Worm (Caenorhabditis elegans): ENCODE results near the gene flwr-1.

flwr-1 gene

DNA sequence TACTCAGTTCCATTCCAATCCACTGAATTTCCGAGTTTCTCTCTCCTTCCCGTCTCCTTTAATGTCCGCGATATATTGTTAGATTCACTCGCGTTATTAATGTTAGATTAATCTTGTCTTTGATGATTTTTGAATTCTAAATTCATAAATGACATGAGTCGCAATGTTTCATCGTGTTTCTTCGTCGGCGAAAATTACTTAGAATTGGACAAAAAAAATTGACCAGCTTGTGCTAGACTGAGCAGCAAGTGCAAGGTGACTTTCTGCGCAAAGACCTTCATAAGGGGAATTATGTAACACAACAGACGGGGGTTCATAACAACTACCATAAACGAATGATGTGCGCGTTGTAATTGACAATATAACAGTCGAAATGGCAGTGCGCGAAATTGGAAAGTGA is 11.7 kb downstream of the flwr-1 start:
- TF ChIP-seq rbr-2 (tag; optimal IDR thresholded peaks at IDR 0.05) (no peak), ZK546.5 (tag; optimal IDR thresholded peaks at IDR 0.05) (no peak), ceh-20 (GFP tag; IDR thresholded peaks at IDR 0.05) (no peak), spr-3 (GFP tag; optimal IDR thresholded peaks at IDR 0.05) (no peak), unc-62 (GFP tag; optimal IDR thresholded peaks at IDR 0.05 in 1 of 2) (peak in 1 of 2 experiments; percentile 97), unc-62 (tag; optimal IDR thresholded peaks at IDR 0.05) (no peak), nhr-10 (tag; optimal IDR thresholded peaks at IDR 0.05) (no peak), spr-1 (tag; optimal IDR thresholded peaks at IDR 0.05) (no peak), mxl-3 (GFP tag; optimal IDR thresholded peaks at IDR 0.05) (no peak)

DNA sequence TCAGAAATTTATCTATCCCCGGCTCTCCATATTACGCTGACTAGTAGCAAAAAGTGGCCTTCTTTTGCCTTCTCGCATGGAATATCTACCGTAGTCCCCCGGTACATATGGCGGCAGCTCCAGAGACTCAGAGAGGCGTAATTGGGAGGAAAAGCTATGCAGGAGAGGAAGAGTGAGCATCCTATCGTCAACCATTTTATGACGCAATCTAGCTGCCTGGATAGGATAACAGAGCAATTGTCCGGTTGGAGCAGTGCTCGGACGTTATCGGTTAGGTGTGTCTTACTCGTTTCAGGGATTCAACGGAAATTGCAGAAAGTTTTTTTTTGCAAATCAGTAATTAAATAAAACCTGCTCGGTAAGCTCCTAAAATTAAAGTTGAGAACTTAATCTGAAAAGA is 12.9 kb downstream of the flwr-1 start:
- TF ChIP-seq unc-62 (GFP tag; optimal IDR thresholded peaks at IDR 0.05 in 1 of 2) (peak in 1 of 2 experiments; percentile 84), unc-62 (tag; optimal IDR thresholded peaks at IDR 0.05) (no peak), hmg-1.1 (GFP tag; IDR thresholded peaks at IDR 0.05) (no peak), ceh-32 (tag; optimal IDR thresholded peaks at IDR 0.05; ENCODE audit: poor library complexity) (no peak), lin-39 (tag; optimal IDR thresholded peaks at IDR 0.05) (no peak), egl-43 (GFP tag; IDR thresholded peaks at IDR 0.05) (no peak), tra-1 (GFP tag; IDR thresholded peaks at IDR 0.05) (no peak), snpc-1.2 (GFP tag; IDR thresholded peaks at IDR 0.05) (no peak)

- TF ChIP-seq mxl-2 (GFP tag; conservative IDR thresholded peaks at IDR 0.05): no peak
- TF ChIP-seq unc-62 (GFP tag; optimal IDR thresholded peaks at IDR 0.05 in 1 of 2): peak in 1 of 2 experiments; percentile 23
- TF ChIP-seq unc-62 (tag; optimal IDR thresholded peaks at IDR 0.05): no peak
- TF ChIP-seq nhr-28 (tag; optimal IDR thresholded peaks at IDR 0.05): no peak
Observed at ce11 chrX:14954548-14954947, 15.5 kb downstream of the flwr-1 start, which contains the start of gene pag-3. pag-3 (minus strand) TSS chrX:14954648.

DNA sequence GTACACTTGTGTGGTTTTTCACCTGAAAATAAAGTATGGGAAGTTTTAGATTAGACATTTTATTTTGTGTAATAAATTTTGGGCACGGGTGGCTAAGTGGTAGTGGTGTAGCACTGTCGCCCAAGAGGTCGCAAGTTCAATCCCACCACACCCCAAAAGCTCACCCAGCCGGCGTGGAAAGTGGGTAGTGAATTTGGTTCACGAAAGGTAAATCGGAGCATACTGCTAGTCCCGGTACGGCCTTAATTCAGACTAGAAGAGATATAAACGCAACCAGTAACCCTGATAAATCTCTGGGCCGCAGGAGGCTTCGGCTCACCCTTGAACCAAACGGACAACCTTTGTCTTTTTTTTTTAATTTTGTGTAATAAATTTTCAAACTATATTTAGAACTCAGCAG is 18.3 kb downstream of the flwr-1 start:
- TF ChIP-seq zfp-3 (GFP tag; conservative IDR thresholded peaks at IDR 0.05): no peak
- TF ChIP-seq snpc-1.2 (GFP tag; IDR thresholded peaks at IDR 0.05): peak; percentile 54; the same call in 1 of the 2 replicates
- TF ChIP-seq madf-5 (GFP tag; IDR thresholded peaks at IDR 0.05): no peak
- TF ChIP-seq jun-1 (tag; optimal IDR thresholded peaks at IDR 0.05): no peak
- TF ChIP-seq egl-27 (tag; optimal IDR thresholded peaks at IDR 0.05): no peak
- TF ChIP-seq dmd-9 (GFP tag; IDR thresholded peaks at IDR 0.05): no peak

DNA sequence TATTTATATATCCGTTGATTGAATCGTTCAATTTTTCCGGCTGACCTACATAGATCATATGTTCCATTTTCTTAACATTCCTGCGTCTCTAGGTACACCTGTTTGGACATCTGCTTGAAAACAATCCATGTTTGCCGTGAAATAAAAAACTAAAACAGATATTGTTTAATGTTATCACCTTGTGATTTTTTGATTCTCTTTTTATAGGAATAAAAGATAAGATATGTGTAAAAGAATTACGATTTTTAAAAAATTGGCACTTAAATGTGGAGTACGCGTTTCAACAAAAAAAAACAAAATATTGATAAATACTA is 22.8 kb downstream of the flwr-1 start:
- TF ChIP-seq arid-1 (GFP tag; conservative IDR thresholded peaks at IDR 0.05) (no peak), daf-16 (GFP tag; optimal IDR thresholded peaks at IDR 0.05) (no peak), daf-16 (tag; optimal IDR thresholded peaks at IDR 0.05) (peak; percentile 46), dve-1 (tag; optimal IDR thresholded peaks at IDR 0.05; ENCODE audit: insufficient read depth) (peak; percentile 1), nhr-111 (GFP tag; optimal IDR thresholded peaks at IDR 0.05) (no peak), nhr-28 (tag; optimal IDR thresholded peaks at IDR 0.05) (peak; percentile 9), nhr-102 (tag; optimal IDR thresholded peaks at IDR 0.05) (no peak), F49E8.2 (tag; optimal IDR thresholded peaks at IDR 0.05; ENCODE audit: borderline replicate concordance) (no peak), nhr-76 (tag; optimal IDR thresholded peaks at IDR 0.05) (no peak), lin-13 (GFP tag; optimal IDR thresholded peaks at IDR 0.05) (no peak), hlh-30 (tag; optimal IDR thresholded peaks at IDR 0.05; ENCODE audit: insufficient read depth) (peak; percentile 85)
